Worm (Caenorhabditis elegans): ENCODE data around the gene Y53F4B.9.

DNA sequence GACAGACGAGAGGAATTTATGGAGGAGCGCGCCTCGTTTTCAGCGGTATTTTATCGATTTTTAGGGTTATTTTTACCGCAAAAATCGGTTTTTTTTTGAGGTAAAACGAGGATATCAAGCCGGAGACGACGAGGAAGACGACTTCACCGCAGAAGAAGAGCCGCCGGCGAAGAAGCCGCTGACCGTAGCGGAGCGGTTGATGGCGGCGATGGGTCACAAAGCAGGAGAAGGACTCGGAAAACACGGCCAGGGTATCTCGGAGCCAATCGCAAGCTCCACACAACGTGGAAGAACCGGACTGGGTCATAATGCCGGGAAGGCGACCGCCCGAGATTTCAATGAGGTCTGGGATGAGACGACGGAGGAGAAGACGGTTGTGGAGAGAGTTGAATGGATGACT lies 16.2 kb upstream of the Y53F4B.9 start:
- TF ChIP-seq F13H6.1 (tag; optimal IDR thresholded peaks at IDR 0.05) (no peak), T23F11.4 (GFP tag; optimal IDR thresholded peaks at IDR 0.05) (no peak), nfya-1 (tag; optimal IDR thresholded peaks at IDR 0.05) (no peak), C38D4.7 (GFP tag; optimal IDR thresholded peaks at IDR 0.05) (no peak), unc-42 (tag; optimal IDR thresholded peaks at IDR 0.05) (no peak), ceh-14 (tag; optimal IDR thresholded peaks at IDR 0.05) (no peak), nhr-232 (tag; optimal IDR thresholded peaks at IDR 0.05) (no peak), hlh-6 (tag; optimal IDR thresholded peaks at IDR 0.05) (no peak), tbx-2 (tag; optimal IDR thresholded peaks at IDR 0.05) (no peak), dve-1 (tag; optimal IDR thresholded peaks at IDR 0.05) (no peak), ceh-2 (tag; optimal IDR thresholded peaks at IDR 0.05) (no peak), fkh-10 (GFP tag; optimal IDR thresholded peaks at IDR 0.05) (no peak), ttx-3 (tag; optimal IDR thresholded peaks at IDR 0.05) (no peak)
